Fruit fly (Drosophila melanogaster) whole organism, embryonic: ENCODE results near the gene Mst89B.

ENCODE experiments used
- Adf1 ChIP-seq: fragments of 200-800 bp; sonication (Bioruptor generic); IDR thresholded peaks from 2 replicates; pipeline ENCODE4 v1.3.6; 2022; ENCODE audit warnings: missing biosample characterization, missing genetic modification characterization
- CG10147 ChIP-seq: fragments of 200-800 bp; sonication (Bioruptor generic); optimal IDR thresholded peaks from 2 replicates; lab custom pipeline; 2019; ENCODE audit warnings: missing biosample characterization, mild to moderate bottlenecking, missing genetic modification characterization, moderate library complexity
- CG10209 ChIP-seq: fragments of 200-800 bp; sonication (Bioruptor generic); optimal IDR thresholded peaks from 3 replicates; lab custom pipeline; 2017; ENCODE audit warnings: missing biosample characterization, mild to moderate bottlenecking, missing genetic modification characterization, missing genetic modification reagents
- CG10543 ChIP-seq: fragments of 200-800 bp; sonication (Bioruptor generic); optimal IDR thresholded peaks from 3 replicates; lab custom pipeline; 2017; ENCODE audit warnings: missing biosample characterization, mild to moderate bottlenecking, missing genetic modification characterization, moderate library complexity
- CG10979 ChIP-seq: fragments of 200-800 bp; sonication (Bioruptor generic); optimal IDR thresholded peaks from 2 replicates; lab custom pipeline; 2018; ENCODE audit warnings: missing biosample characterization, mild to moderate bottlenecking, missing genetic modification characterization, moderate library complexity
- CG11085 ChIP-seq: fragments of 200-800 bp; sonication (Bioruptor generic); IDR thresholded peaks from 2 replicates; pipeline ENCODE4 v1.3.6; 2022; ENCODE audit warnings: missing biosample characterization, missing genetic modification characterization
- CG11456 ChIP-seq: fragments of 200-800 bp; sonication (Bioruptor generic); IDR thresholded peaks from 3 replicates; pipeline ENCODE4 v1.3.6; 2022; ENCODE audit warnings: missing biosample characterization, missing genetic modification characterization
- CG12769 ChIP-seq: fragments of 200-800 bp; sonication (Bioruptor generic); optimal IDR thresholded peaks from 2 replicates; lab custom pipeline; 2019; ENCODE audit warnings: missing biosample characterization, mild to moderate bottlenecking, missing genetic modification characterization, moderate library complexity
- CG13287 ChIP-seq: fragments of 200-800 bp; sonication (Bioruptor generic); IDR thresholded peaks from 2 replicates; pipeline ENCODE4 v1.3.6; 2022; ENCODE audit warnings: missing biosample characterization, missing genetic modification characterization; ENCODE audit not compliant: partially characterized antibody
- CG14441 ChIP-seq: fragments of 200-800 bp; sonication (Bioruptor generic); IDR thresholded peaks from 2 replicates; pipeline ENCODE4 v1.3.6; 2022; ENCODE audit warnings: missing biosample characterization, missing genetic modification characterization
- CG18764 ChIP-seq: fragments of 200-800 bp; sonication (Bioruptor generic); optimal IDR thresholded peaks from 3 replicates; lab custom pipeline; 2016; ENCODE audit warnings: missing biosample characterization, missing genetic modification characterization
- CG2120 ChIP-seq: fragments of 200-800 bp; sonication (Bioruptor generic); optimal IDR thresholded peaks from 3 replicates; lab custom pipeline; 2016; ENCODE audit warnings: missing biosample characterization, missing genetic modification characterization
- CG2678 ChIP-seq: fragments of 200-800 bp; sonication (Bioruptor generic); optimal IDR thresholded peaks from 3 replicates; lab custom pipeline; 2019; ENCODE audit warnings: missing biosample characterization, mild to moderate bottlenecking, missing genetic modification characterization, moderate library complexity
- CG3163 ChIP-seq: fragments of 200-800 bp; sonication (Bioruptor generic); optimal IDR thresholded peaks from 3 replicates; lab custom pipeline; 2016; ENCODE audit warnings: missing biosample characterization, missing genetic modification characterization
- CG3726 ChIP-seq: fragments of 200-800 bp; sonication (Bioruptor generic); IDR thresholded peaks from 3 replicates; pipeline ENCODE4, ENCODE4 v1.3.6; 2022; ENCODE audit warnings: missing biosample characterization, missing genetic modification characterization
- CG6813 ChIP-seq: fragments of 200-800 bp; sonication (Bioruptor generic); optimal IDR thresholded peaks from 2 replicates; lab custom pipeline; 2017; ENCODE audit warnings: missing biosample characterization, missing genetic modification characterization, mild to moderate bottlenecking, moderate library complexity, missing genetic modification reagents
- CG7357 ChIP-seq: fragments of 200-800 bp; sonication (Bioruptor generic); IDR thresholded peaks from 3 replicates; pipeline ENCODE4 v1.3.6; 2022; ENCODE audit warnings: missing biosample characterization, missing genetic modification characterization
- CG7963 ChIP-seq: fragments of 200-800 bp; sonication (Bioruptor generic); IDR thresholded peaks from 3 replicates; pipeline ENCODE4 v1.3.6; 2022; ENCODE audit warnings: missing biosample characterization, missing genetic modification characterization; ENCODE audit not compliant: partially characterized antibody
- CG9609 ChIP-seq: fragments of 200-800 bp; sonication (Bioruptor generic); optimal IDR thresholded peaks from 3 replicates; lab custom pipeline; 2016; ENCODE audit warnings: missing biosample characterization, missing genetic modification characterization
- CG9797 ChIP-seq: fragments of 200-800 bp; sonication (Bioruptor generic); optimal IDR thresholded peaks from 3 replicates; lab custom pipeline; 2018; ENCODE audit warnings: missing biosample characterization, mild to moderate bottlenecking, missing genetic modification characterization
- Camta ChIP-seq: fragments of 200-800 bp; sonication (Bioruptor generic); optimal IDR thresholded peaks from 2 replicates; lab custom pipeline; 2016; ENCODE audit warnings: missing biosample characterization, missing genetic modification characterization
- Chrac-16 ChIP-seq: fragments of 200-800 bp; sonication (Bioruptor generic); optimal IDR thresholded peaks from 3 replicates; lab custom pipeline; 2016; ENCODE audit warnings: missing biosample characterization, missing genetic modification characterization
- Dip2 ChIP-seq: fragments of 200-800 bp; sonication (Bioruptor generic); IDR thresholded peaks from 2 replicates; pipeline ENCODE4 v1.3.6; 2022; ENCODE audit warnings: missing biosample characterization, missing genetic modification characterization
- Dll ChIP-seq: fragments of 200-800 bp; sonication (Bioruptor generic); IDR thresholded peaks from 4 replicates; pipeline ENCODE4 v1.3.6; 2022; ENCODE audit warnings: missing biosample characterization, missing genetic modification characterization; ENCODE audit not compliant: partially characterized antibody
- Ets65A ChIP-seq: fragments of 200-800 bp; sonication (Bioruptor generic); peaks from one replicate; lab custom pipeline; 2016; ENCODE audit warnings: missing biosample characterization, missing genetic modification characterization
- Fer1 ChIP-seq: fragments of 200-800 bp; sonication (Bioruptor generic); optimal IDR thresholded peaks from 2 replicates; lab custom pipeline; 2017; ENCODE audit warnings: missing biosample characterization, mild to moderate bottlenecking, missing genetic modification characterization
- H15 ChIP-seq: fragments of 200-800 bp; sonication (Bioruptor generic); IDR thresholded peaks from 3 replicates; pipeline ENCODE4 v1.3.6; 2022; ENCODE audit warnings: missing biosample characterization, missing genetic modification characterization
- Hr3 ChIP-seq: fragments of 200-800 bp; sonication (Bioruptor generic); optimal IDR thresholded peaks from 3 replicates; lab custom pipeline; 2016; ENCODE audit warnings: missing biosample characterization, missing genetic modification characterization
- Mrtf ChIP-seq: fragments of 200-800 bp; sonication (Bioruptor generic); IDR thresholded peaks from 3 replicates; pipeline ENCODE4 v1.3.6; 2022; ENCODE audit warnings: missing biosample characterization, missing genetic modification characterization
- Sry-δ ChIP-seq: fragments of 200-800 bp; sonication (Bioruptor generic); optimal IDR thresholded peaks from 2 replicates; lab custom pipeline; 2016; ENCODE audit warnings: missing biosample characterization, missing genetic modification characterization
- Ssrp ChIP-seq: fragments of 200-800 bp; sonication (Bioruptor generic); optimal IDR thresholded peaks from 2 replicates; lab custom pipeline; 2018; ENCODE audit warnings: missing biosample characterization, mild to moderate bottlenecking, missing genetic modification characterization, moderate library complexity
- amos ChIP-seq: fragments of 200-800 bp; sonication (Bioruptor generic); IDR thresholded peaks from 2 replicates; pipeline ENCODE4 v1.3.6; 2022; ENCODE audit warnings: missing biosample characterization, missing genetic modification characterization; ENCODE audit not compliant: partially characterized antibody
- aop ChIP-seq: fragments of 200-800 bp; sonication (Bioruptor generic); IDR thresholded peaks from 2 replicates; pipeline ENCODE4 v1.3.6; 2022; ENCODE audit warnings: missing biosample characterization, missing genetic modification characterization
- ase ChIP-seq: fragments of 200-800 bp; sonication (Bioruptor generic); IDR thresholded peaks from 3 replicates; pipeline ENCODE4 v1.3.6; 2022; ENCODE audit warnings: missing biosample characterization, missing genetic modification characterization
- chn ChIP-seq: fragments of 200-800 bp; sonication (Bioruptor generic); optimal IDR thresholded peaks from 2 replicates; lab custom pipeline; 2016; ENCODE audit warnings: missing biosample characterization, missing genetic modification characterization
- crc ChIP-seq: fragments of 200-800 bp; sonication (Bioruptor generic); optimal IDR thresholded peaks from 2 replicates; lab custom pipeline; 2016; ENCODE audit warnings: missing biosample characterization, missing genetic modification characterization
- da ChIP-seq: fragments of 200-800 bp; sonication (Bioruptor generic); optimal IDR thresholded peaks from 2 replicates; lab custom pipeline; 2016; ENCODE audit warnings: missing biosample characterization, missing genetic modification characterization
- dm ChIP-seq: fragments of 200-800 bp; sonication (Bioruptor generic); optimal IDR thresholded peaks from 3 replicates; lab custom pipeline; 2016; ENCODE audit warnings: missing biosample characterization, missing genetic modification characterization
- en ChIP-seq: fragments of 200-800 bp; sonication (Bioruptor generic); optimal IDR thresholded peaks from 2 replicates; lab custom pipeline; 2016; ENCODE audit warnings: missing biosample characterization, missing genetic modification characterization
- ham ChIP-seq: fragments of 200-800 bp; sonication (Bioruptor generic); IDR thresholded peaks from 2 replicates; pipeline ENCODE4 v1.3.6; 2022; ENCODE audit warnings: missing biosample characterization, missing genetic modification characterization
- ken ChIP-seq: fragments of 200-800 bp; sonication (Bioruptor generic); IDR thresholded peaks from 3 replicates; pipeline ENCODE4 v1.3.6; 2022; ENCODE audit warnings: missing biosample characterization, missing genetic modification characterization
- pan ChIP-seq, 4 experiments: fragments of >200 bp in 3 of 4; fragments of 200-800 bp in 1 of 4; sonication (Bioruptor generic) in 1 of 4; optimal IDR thresholded peaks in 3 of 4; IDR thresholded peaks in 1 of 4; 2 replicates each; pipeline versions ENCODE4 v1.3.6 to Lab custom; 2017 to 2022; ENCODE audit warnings: missing biosample characterization in 2 of 4, missing genetic modification characterization in 2 of 4, mixed read lengths in 1 of 4
- pita ChIP-seq: fragments of 200-800 bp; sonication (Bioruptor generic); optimal IDR thresholded peaks from 2 replicates; lab custom pipeline; 2017; ENCODE audit warnings: missing biosample characterization, mild to moderate bottlenecking, missing genetic modification characterization
- pum ChIP-seq: fragments of 200-800 bp; sonication (Bioruptor generic); optimal IDR thresholded peaks from 2 replicates; lab custom pipeline; 2016; ENCODE audit warnings: missing biosample characterization, missing genetic modification characterization
- sc ChIP-seq, 3 experiments: fragments of >200 bp in 2 of 3; fragments of 200-800 bp in 1 of 3; sonication (Bioruptor generic) in 1 of 3; optimal IDR thresholded peaks; 2 replicates in 2 of 3; 3 replicates in 1 of 3; lab custom pipeline; 2017; ENCODE audit warnings: mild to moderate bottlenecking in 1 of 3, missing biosample characterization in 1 of 3, missing genetic modification characterization in 1 of 3, missing genetic modification reagents in 1 of 3
- scrt ChIP-seq: fragments of 200-800 bp; sonication (Bioruptor generic); optimal IDR thresholded peaks from 2 replicates; lab custom pipeline; 2018; ENCODE audit warnings: missing biosample characterization, mild to moderate bottlenecking, missing genetic modification characterization, moderate library complexity
- ssp ChIP-seq: fragments of 200-800 bp; sonication (Bioruptor generic); IDR thresholded peaks from 2 replicates; pipeline ENCODE4 v1.3.6; 2022; ENCODE audit warnings: missing biosample characterization, missing genetic modification characterization
- wdn ChIP-seq: fragments of 200-800 bp; sonication (Bioruptor generic); IDR thresholded peaks from 2 replicates; pipeline ENCODE4 v1.3.6; 2022; ENCODE audit warnings: missing biosample characterization, missing genetic modification characterization
- zen2 ChIP-seq: fragments of 200-800 bp; sonication (Bioruptor generic); IDR thresholded peaks from 3 replicates; pipeline ENCODE4 v1.3.6; 2022; ENCODE audit warnings: missing biosample characterization, missing genetic modification characterization; ENCODE audit not compliant: partially characterized antibody

Mst89B gene

dm6 chr3R:16235941-16236712, 30.7 kb upstream of the Mst89B start (continued):
- TF ChIP-seq amos (GFP tag; lab: Robert Waterston, UW) (no peak), CG18764 (GFP tag; lab: Kevin White, UChicago) (peak; percentile 75), ken (GFP tag; lab: Robert Waterston, UW) (no peak), da (GFP tag; lab: Kevin White, UChicago) (peak; percentile 33), CG9609 (GFP tag; lab: Kevin White, UChicago) (peak; percentile 61), Adf1 (GFP tag; lab: Robert Waterston, UW) (no peak), aop (no peak), Chrac-16 (peak; percentile 80), Ets65A (GFP tag; lab: Kevin White, UChicago) (peak; percentile 92), CG10209 (peak; percentile 77), Dll (GFP tag; lab: Robert Waterston, UW) (no peak), ssp (no peak), Ssrp (tag; lab: Kevin White, UChicago) (peak; percentile 95), CG10543 (GFP tag; lab: Kevin White, UChicago) (no peak), pita (GFP tag; lab: Kevin White, UChicago) (no peak), Sry-δ (GFP tag; lab: Kevin White, UChicago) (no peak), CG11456 (no peak), dm (GFP tag; lab: Kevin White, UChicago) (peak; percentile 87), ase (GFP tag; lab: Robert Waterston, UW) (no peak), wdn (GFP tag; lab: Robert Waterston, UW) (no peak), CG7357 (peak; percentile 72; the same call in 2 of the 3 replicates), CG10147 (GFP tag; lab: Kevin White, UChicago) (peak; percentile 93), CG6813 (peak; percentile 89), chn (GFP tag; lab: Kevin White, UChicago) (no peak), CG11085 (GFP tag; lab: Robert Waterston, UW) (no peak), H15 (no peak), en (no peak), ham (GFP tag; lab: Robert Waterston, UW) (no peak), Dip2 (GFP tag; lab: Robert Waterston, UW) (no peak), Mrtf (GFP tag; lab: Robert Waterston, UW) (no peak), CG3163 (GFP tag; lab: Kevin White, UChicago) (peak; percentile 37), pan (optimal IDR thresholded peaks at IDR 0.05; lab: Kevin White, UChicago) (no peak), pan (GFP tag; optimal IDR thresholded peaks at IDR 0.05 in 1 of 2, IDR thresholded peaks at IDR 0.05 in 1 of 2) (no peak), zen2 (no peak), sc (optimal IDR thresholded peaks at IDR 0.05; lab: Kevin White, UChicago) (no peak), sc (GFP tag; optimal IDR thresholded peaks at IDR 0.05; lab: Kevin White, UChicago) (peak; percentile 96), CG7963 (no peak), Hr3 (GFP tag; lab: Kevin White, UChicago) (peak; percentile 94), CG2120 (GFP tag; lab: Kevin White, UChicago) (peak; percentile 68), CG10979 (tag; lab: Kevin White, UChicago) (peak; percentile 95), CG3726 (GFP tag; lab: Robert Waterston, UW) (no peak), CG9797 (GFP tag; lab: Kevin White, UChicago) (peak; percentile 6), pum (GFP tag; lab: Kevin White, UChicago) (peak; percentile 38), Fer1 (GFP tag; lab: Kevin White, UChicago) (peak; percentile 79), crc (no peak), CG12769 (tag; lab: Kevin White, UChicago) (peak; percentile 99), CG2678 (tag; lab: Kevin White, UChicago) (peak; percentile 98), Camta (GFP tag; lab: Kevin White, UChicago) (peak; percentile 37), CG14441 (GFP tag; lab: Robert Waterston, UW) (no peak), scrt (peak; percentile 75), CG13287 (GFP tag; lab: Robert Waterston, UW) (no peak)
